Worm (Caenorhabditis elegans): Measurements from ENCODE around the gene F49F1.18.

DNA sequence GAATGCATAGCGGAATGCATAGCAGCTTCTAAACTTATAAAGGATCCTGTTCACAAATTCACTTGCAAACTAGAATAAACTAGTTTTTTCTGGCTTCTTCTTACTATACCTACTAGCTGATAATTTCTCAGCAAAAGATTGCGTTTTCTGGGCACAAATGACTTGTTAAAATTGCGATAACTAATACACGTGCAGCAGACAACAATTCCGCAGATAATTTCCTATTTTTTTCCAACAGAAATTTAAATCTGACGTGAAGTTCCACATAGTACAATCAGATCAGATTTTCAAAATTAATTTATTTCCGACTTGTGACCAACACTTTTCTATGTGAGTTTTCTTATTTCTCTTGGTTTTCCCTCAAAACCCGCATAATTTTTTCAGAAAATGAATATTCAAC is 24.2 kb upstream of the F49F1.18 start, which contains the start of gene scrm-8:
- TF ChIP-seq nfya-1 (tag; optimal IDR thresholded peaks at IDR 0.05) (no peak), dve-1 (tag; optimal IDR thresholded peaks at IDR 0.05) (no peak), pros-1 (tag; optimal IDR thresholded peaks at IDR 0.05) (no peak), pax-1 (tag; optimal IDR thresholded peaks at IDR 0.05) (no peak), ceh-45 (GFP tag; IDR thresholded peaks at IDR 0.05) (no peak), rnt-1 (tag; optimal IDR thresholded peaks at IDR 0.05) (no peak), pha-4 (tag; optimal IDR thresholded peaks at IDR 0.05) (no peak), C38D4.7 (GFP tag; optimal IDR thresholded peaks at IDR 0.05) (no peak), pha-2 (tag; optimal IDR thresholded peaks at IDR 0.05) (no peak), nhr-11 (tag; optimal IDR thresholded peaks at IDR 0.05) (no peak), hlh-8 (tag; optimal IDR thresholded peaks at IDR 0.05) (no peak), nhr-232 (tag; optimal IDR thresholded peaks at IDR 0.05) (no peak), ama-1 (optimal IDR thresholded peaks at IDR 0.05) (no peak), ceh-2 (tag; optimal IDR thresholded peaks at IDR 0.05) (no peak)
